Fruit fly (Drosophila melanogaster) whole organism, adult: ENCODE results near the gene peb.

Source experiments
- CG14711 ChIP-seq: fragments of 200-800 bp; sonication (Bioruptor generic); optimal IDR thresholded peaks from 2 replicates; lab custom pipeline; 2018; ENCODE audit warnings: missing biosample characterization, mild to moderate bottlenecking, missing genetic modification characterization, moderate library complexity
- Mnt ChIP-seq: fragments of 200-800 bp; sonication (Bioruptor generic); optimal IDR thresholded peaks from 2 replicates; lab custom pipeline; 2016; ENCODE audit warnings: missing biosample characterization, mild to moderate bottlenecking, missing genetic modification characterization
- bab1 ChIP-seq: fragments of 200-800 bp; sonication (Bioruptor generic); optimal IDR thresholded peaks from 3 replicates; lab custom pipeline; 2019; ENCODE audit warnings: missing biosample characterization, mild to moderate bottlenecking, missing genetic modification characterization, moderate library complexity
- kay ChIP-seq: fragments of 200-800 bp; sonication (Bioruptor generic); peaks from one replicate; lab custom pipeline; 2016; ENCODE audit warnings: missing biosample characterization, missing genetic modification characterization, borderline replicate concordance
- toe ChIP-seq: fragments of 200-800 bp; sonication (Bioruptor generic); optimal IDR thresholded peaks from 2 replicates; lab custom pipeline; 2016; ENCODE audit warnings: missing biosample characterization, missing genetic modification characterization

- TF ChIP-seq CG14711 (tag; lab: Kevin White, UChicago) = no peak
- TF ChIP-seq kay (GFP tag; lab: Kevin White, UChicago) = no peak
- no peak for TF ChIP-seq toe (GFP tag; lab: Kevin White, UChicago)
- no peak for TF ChIP-seq bab1 (GFP tag; lab: Kevin White, UChicago)
- no peak for TF ChIP-seq Mnt
Measured at dm6 chrX:4644768-4645167, 27.4 kb downstream of the peb start, which contains the start of gene CG3062.
